Fruit fly (Drosophila melanogaster) S2 (cell line): ENCODE measurements around the gene CG18641.

Experiments
- CG8478 ChIP-seq: fragments of >200 bp; optimal IDR thresholded peaks from 2 replicates; lab custom pipeline; 2018
- CTCF ChIP-seq, 2 experiments: fragments of >200 bp; optimal IDR thresholded peaks; 2 replicates each; lab custom pipeline; 2018

The CG18641 gene

dm6 chr2L:2402194-2402593 lies 12.9 kb downstream of the CG18641 start:
- TF ChIP-seq CTCF (optimal IDR thresholded peaks at IDR 0.05; lab: Kevin White, UChicago) = no peak
- no peak for TF ChIP-seq CG8478 (lab: Kevin White, UChicago)

- TF ChIP-seq CG8478 (lab: Kevin White, UChicago) (no peak), CTCF (optimal IDR thresholded peaks at IDR 0.05; lab: Kevin White, UChicago) (no peak)
Observed at dm6 chr2L:2399897-2400296, 15.2 kb downstream of the CG18641 start, which contains the start of gene VGlut. Gene VGlut, plus strand, starts transcription at chr2L:2400295.

dm6 chr2L:2398459-2398858 lies 16.7 kb downstream of the CG18641 start:
- TF ChIP-seq CG8478 (lab: Kevin White, UChicago) = no peak
- no peak for TF ChIP-seq CTCF (optimal IDR thresholded peaks at IDR 0.05; lab: Kevin White, UChicago)

dm6 chr2L:2397080-2397479 lies 18.0 kb downstream of the CG18641 start:
- TF ChIP-seq CG8478 (lab: Kevin White, UChicago) (no peak), CTCF (optimal IDR thresholded peaks at IDR 0.05; lab: Kevin White, UChicago) (no peak)

- no peak for TF ChIP-seq CG8478 (lab: Kevin White, UChicago)
- TF ChIP-seq CTCF (optimal IDR thresholded peaks at IDR 0.05; lab: Kevin White, UChicago) = no peak
Observed at dm6 chr2L:2394872-2395271, 20.2 kb downstream of the CG18641 start.

- no peak for TF ChIP-seq CTCF (optimal IDR thresholded peaks at IDR 0.05; lab: Kevin White, UChicago)
- TF ChIP-seq CG8478 (lab: Kevin White, UChicago) = no peak
Observed at dm6 chr2L:2391321-2391720, 23.8 kb downstream of the CG18641 start, which contains the start of gene CG46448. Gene CG46448, plus strand, starts transcription at chr2L:2391660.

- no peak for TF ChIP-seq CG8478 (lab: Kevin White, UChicago)
- TF ChIP-seq CTCF (optimal IDR thresholded peaks at IDR 0.05; lab: Kevin White, UChicago) = no peak
Observed at dm6 chr2L:2390589-2390988, 24.5 kb downstream of the CG18641 start, which contains the start of gene CG43750. Gene CG43750, minus strand, starts transcription at chr2L:2390689.

- no peak for TF ChIP-seq CTCF (optimal IDR thresholded peaks at IDR 0.05; lab: Kevin White, UChicago)
- no peak for TF ChIP-seq CG8478 (lab: Kevin White, UChicago)
Observed at dm6 chr2L:2385692-2386091, 29.4 kb downstream of the CG18641 start, which contains the start of gene CG3557. Gene CG3557, minus strand, starts transcription at chr2L:2385792.

dm6 chr2L:2382971-2383370 lies 32.2 kb downstream of the CG18641 start, which contains the start of gene PIG-Wa:
Gene PIG-Wa, plus strand, starts transcription at chr2L:2383202.
- TF ChIP-seq CG8478 (lab: Kevin White, UChicago) (no peak), CTCF (optimal IDR thresholded peaks at IDR 0.05; lab: Kevin White, UChicago) (no peak)

dm6 chr2L:2380805-2381204 lies 34.3 kb downstream of the CG18641 start, which contains the start of gene Eogt:
Gene Eogt, plus strand, starts transcription at chr2L:2381097.
- TF ChIP-seq CTCF (optimal IDR thresholded peaks at IDR 0.05; lab: Kevin White, UChicago) (peak in 1 of 2 experiments; percentile 6), CG8478 (lab: Kevin White, UChicago) (no peak)

- TF ChIP-seq CTCF (optimal IDR thresholded peaks at IDR 0.05; lab: Kevin White, UChicago) (no peak), CG8478 (lab: Kevin White, UChicago) (no peak)
Observed at dm6 chr2L:2376418-2376702, 38.8 kb downstream of the CG18641 start.

- no peak for TF ChIP-seq CG8478 (lab: Kevin White, UChicago)
- peak in 1 of 2 experiments; percentile 27 for TF ChIP-seq CTCF (optimal IDR thresholded peaks at IDR 0.05; lab: Kevin White, UChicago)
Observed at dm6 chr2L:2375655-2376417, 39.3 kb downstream of the CG18641 start, which contains the start of gene Atxn7. Gene Atxn7, plus strand, starts transcription at chr2L:2375841.

- no peak for TF ChIP-seq CG8478 (lab: Kevin White, UChicago)
- peak in 1 of 2 experiments; percentile 3 for TF ChIP-seq CTCF (optimal IDR thresholded peaks at IDR 0.05; lab: Kevin White, UChicago)
Observed at dm6 chr2L:2373818-2374746, 41.0 kb downstream of the CG18641 start, which contains the start of the genes CG3609 and CG15390. Gene CG3609, minus strand, starts transcription at chr2L:2374627. Gene CG15390, plus strand, starts transcription at chr2L:2374713.

dm6 chr2L:2372112-2372449 lies 43.0 kb downstream of the CG18641 start:
- no peak for TF ChIP-seq CG8478 (lab: Kevin White, UChicago)
